Worm (Caenorhabditis elegans) whole organism, late embryonic: ENCODE results near the gene C13F10.5.

ENCODE experiments used
- C08G9.2 ChIP-seq: sonication (generic microtip); optimal IDR thresholded peaks from 2 replicates; lab custom pipeline; 2016; ENCODE audit warnings: mild to moderate bottlenecking, missing genetic modification characterization, moderate library complexity, missing compliant biosample characterization
- K02D7.2 ChIP-seq: sonication (generic microtip); optimal IDR thresholded peaks from 2 replicates; lab custom pipeline; 2017; ENCODE audit warnings: mild to moderate bottlenecking, missing genetic modification characterization, missing compliant biosample characterization
- K09A11.1 ChIP-seq: sonication (generic microtip); optimal IDR thresholded peaks from 2 replicates; lab custom pipeline; 2017; ENCODE audit warnings: antibody characterized with exemption, mild to moderate bottlenecking, missing genetic modification characterization, missing compliant biosample characterization; ENCODE audit not compliant: insufficient read depth
- T23F11.4 ChIP-seq: fragments of 200-800 bp; sonication (Bioruptor generic); optimal IDR thresholded peaks from 2 replicates; lab custom pipeline; 2018; ENCODE audit warnings: mild to moderate bottlenecking, missing genetic modification characterization, missing compliant biosample characterization
- ama-1 ChIP-seq: fragments of 150-350 bp; optimal IDR thresholded peaks from 2 replicates; lab custom pipeline; 2014
- ceh-18 ChIP-seq: sonication (generic microtip); optimal IDR thresholded peaks from 2 replicates; lab custom pipeline; 2016; ENCODE audit warnings: missing genetic modification characterization, missing compliant biosample characterization
- ceh-19 ChIP-seq: fragments of 200-800 bp; sonication (Bioruptor generic); optimal IDR thresholded peaks from 2 replicates; lab custom pipeline; 2018; ENCODE audit warnings: mild to moderate bottlenecking, missing genetic modification characterization, missing compliant biosample characterization
- ceh-22 ChIP-seq: sonication (generic microtip); optimal IDR thresholded peaks from 2 replicates; lab custom pipeline; 2017; ENCODE audit warnings: missing biosample characterization, missing genetic modification characterization
- ceh-30 ChIP-seq: fragments of 150-350 bp; optimal IDR thresholded peaks from 2 replicates; lab custom pipeline; 2014; ENCODE audit warnings: missing biosample characterization, missing genetic modification characterization
- ceh-31 ChIP-seq: sonication (generic microtip); optimal IDR thresholded peaks from 2 replicates; lab custom pipeline; 2016; ENCODE audit warnings: missing genetic modification characterization, missing compliant biosample characterization
- ceh-34 ChIP-seq: sonication (generic microtip); optimal IDR thresholded peaks from 2 replicates; lab custom pipeline; 2016; ENCODE audit warnings: mild to moderate bottlenecking, missing genetic modification characterization, missing compliant biosample characterization
- ceh-48 ChIP-seq: sonication (generic microtip); optimal IDR thresholded peaks from 2 replicates; lab custom pipeline; 2016; ENCODE audit warnings: missing genetic modification characterization, inconsistent platforms, missing compliant biosample characterization
- ceh-9 ChIP-seq: sonication (generic microtip); optimal IDR thresholded peaks from 2 replicates; lab custom pipeline; 2016; ENCODE audit warnings: mild to moderate bottlenecking, missing genetic modification characterization, inconsistent platforms, missing compliant biosample characterization
- che-1 ChIP-seq: sonication (generic microtip); optimal IDR thresholded peaks from 2 replicates; lab custom pipeline; 2016; ENCODE audit warnings: mild to moderate bottlenecking, missing genetic modification characterization, missing compliant biosample characterization
- dmd-4 ChIP-seq: sonication (generic microtip); optimal IDR thresholded peaks from 2 replicates; lab custom pipeline; 2016; ENCODE audit warnings: borderline replicate concordance, missing genetic modification characterization, missing compliant biosample characterization
- dve-1 ChIP-seq: sonication (generic microtip); optimal IDR thresholded peaks from 2 replicates; lab custom pipeline; 2017; ENCODE audit warnings: antibody characterized with exemption, mild to moderate bottlenecking, missing genetic modification characterization, missing compliant biosample characterization
- elt-2 ChIP-seq: sonication (generic microtip); optimal IDR thresholded peaks from 2 replicates; lab custom pipeline; 2016; ENCODE audit warnings: missing genetic modification reagents, missing genetic modification characterization, missing compliant biosample characterization
- elt-4 ChIP-seq: sonication (generic microtip); optimal IDR thresholded peaks from 2 replicates; lab custom pipeline; 2016; ENCODE audit warnings: missing genetic modification characterization, missing compliant biosample characterization
- eyg-1 ChIP-seq: sonication (generic microtip); optimal IDR thresholded peaks from 2 replicates; lab custom pipeline; 2016; ENCODE audit warnings: missing genotype, missing genetic modification characterization, missing compliant biosample characterization
- fax-1 ChIP-seq: sonication (generic microtip); optimal IDR thresholded peaks from 2 replicates; lab custom pipeline; 2016; ENCODE audit warnings: missing genotype, missing genetic modification characterization, missing compliant biosample characterization
- fkh-6 ChIP-seq: sonication (generic microtip); optimal IDR thresholded peaks from 2 replicates; lab custom pipeline; 2016; ENCODE audit warnings: missing genetic modification characterization, missing compliant biosample characterization
- hlh-13 ChIP-seq: fragments of 200-800 bp; sonication (Bioruptor generic); optimal IDR thresholded peaks from 2 replicates; lab custom pipeline; 2018; ENCODE audit warnings: mild to moderate bottlenecking, missing genetic modification characterization, missing compliant biosample characterization
- hlh-30 ChIP-seq: sonication (generic microtip); optimal IDR thresholded peaks from 2 replicates; lab custom pipeline; 2017; ENCODE audit warnings: antibody characterized with exemption, missing genetic modification characterization, missing compliant biosample characterization; ENCODE audit not compliant: insufficient read depth
- lim-6 ChIP-seq: sonication (generic microtip); optimal IDR thresholded peaks from 2 replicates; lab custom pipeline; 2016; ENCODE audit warnings: missing genetic modification characterization, missing compliant biosample characterization
- mec-3 ChIP-seq: sonication (generic microtip); optimal IDR thresholded peaks from 2 replicates; lab custom pipeline; 2016; ENCODE audit warnings: borderline replicate concordance, missing genetic modification characterization, missing compliant biosample characterization
- nfya-1 ChIP-seq: sonication (generic microtip); optimal IDR thresholded peaks from 2 replicates; lab custom pipeline; 2017; ENCODE audit warnings: missing genetic modification characterization, mild to moderate bottlenecking, missing compliant biosample characterization, antibody characterized with exemption, moderate library complexity
- nhr-11 ChIP-seq: fragments of 150-350 bp; optimal IDR thresholded peaks from 2 replicates; lab custom pipeline; 2014; ENCODE audit warnings: missing biosample characterization, missing genetic modification characterization
- odd-2 ChIP-seq: sonication (generic microtip); optimal IDR thresholded peaks from 2 replicates; lab custom pipeline; 2017; ENCODE audit warnings: antibody characterized with exemption, mild to moderate bottlenecking, missing genetic modification characterization, missing compliant biosample characterization
- pax-1 ChIP-seq: fragments of 150-350 bp; optimal IDR thresholded peaks from 2 replicates; lab custom pipeline; 2014; ENCODE audit warnings: missing biosample characterization, missing genetic modification characterization
- pha-2 ChIP-seq: sonication (generic microtip); optimal IDR thresholded peaks from 2 replicates; lab custom pipeline; 2017; ENCODE audit warnings: mild to moderate bottlenecking, missing genetic modification characterization, missing compliant biosample characterization
- pha-4 ChIP-seq: fragments of 150-350 bp; optimal IDR thresholded peaks from 2 replicates; lab custom pipeline; 2018; ENCODE audit warnings: missing biosample characterization, missing genetic modification reagents, missing genetic modification characterization
- pqm-1 ChIP-seq: sonication (generic microtip); optimal IDR thresholded peaks from 2 replicates; lab custom pipeline; 2016; ENCODE audit warnings: missing genetic modification characterization, missing compliant biosample characterization
- pros-1 ChIP-seq: fragments of 150-350 bp; optimal IDR thresholded peaks from 2 replicates; lab custom pipeline; 2014; ENCODE audit warnings: missing biosample characterization, missing genetic modification reagents, missing genetic modification characterization
- ref-2 ChIP-seq: sonication (generic microtip); optimal IDR thresholded peaks from 2 replicates; lab custom pipeline; 2016; ENCODE audit warnings: missing genetic modification characterization, missing compliant biosample characterization
- rnt-1 ChIP-seq: sonication (generic microtip); optimal IDR thresholded peaks from 2 replicates; lab custom pipeline; 2016; ENCODE audit warnings: missing genetic modification characterization, missing compliant biosample characterization
- sox-4 ChIP-seq: sonication (generic microtip); optimal IDR thresholded peaks from 2 replicates; lab custom pipeline; 2017; ENCODE audit warnings: mild to moderate bottlenecking, missing genetic modification characterization, inconsistent platforms, missing compliant biosample characterization
- tbx-2 ChIP-seq: sonication (generic microtip); optimal IDR thresholded peaks from 2 replicates; lab custom pipeline; 2016; ENCODE audit warnings: missing genetic modification characterization, missing compliant biosample characterization
- unc-42 ChIP-seq: sonication (generic microtip); optimal IDR thresholded peaks from 2 replicates; lab custom pipeline; 2016; ENCODE audit warnings: missing genotype, missing genetic modification characterization, missing compliant biosample characterization
- unc-55 ChIP-seq: sonication (generic microtip); optimal IDR thresholded peaks from 2 replicates; lab custom pipeline; 2017; ENCODE audit warnings: missing biosample characterization, missing genetic modification reagents, missing genetic modification characterization
- unc-86 ChIP-seq: sonication (generic microtip); optimal IDR thresholded peaks from 2 replicates; lab custom pipeline; 2016; ENCODE audit warnings: missing genetic modification characterization, missing compliant biosample characterization
- ztf-16 ChIP-seq: sonication (generic microtip); optimal IDR thresholded peaks from 2 replicates; lab custom pipeline; 2017; ENCODE audit warnings: missing genetic modification characterization, missing compliant biosample characterization

Gene C13F10.5

ce11 chrV:7224353-7224752 is 5.5 kb upstream of the C13F10.5 start:
- TF ChIP-seq pros-1 (tag; lab: Kevin White, UChicago) (no peak), pax-1 (tag; lab: Kevin White, UChicago) (no peak), sox-4 (tag; lab: Kevin White, UChicago) (no peak), dmd-4 (tag; lab: Kevin White, UChicago) (no peak), ref-2 (tag; lab: Kevin White, UChicago) (no peak), ceh-48 (no peak), lim-6 (tag; lab: Kevin White, UChicago) (no peak), rnt-1 (tag; lab: Kevin White, UChicago) (no peak)

- TF ChIP-seq mec-3 (tag; lab: Kevin White, UChicago), result no peak
- TF ChIP-seq unc-55, result peak; percentile 82
- no peak for TF ChIP-seq K09A11.1 (tag; lab: Kevin White, UChicago)
- TF ChIP-seq nfya-1, result peak; percentile 22
- TF ChIP-seq ceh-9 (tag; lab: Kevin White, UChicago), result no peak
- TF ChIP-seq rnt-1 (tag; lab: Kevin White, UChicago), result peak; percentile 31
- no peak for TF ChIP-seq dve-1 (tag; lab: Kevin White, UChicago)
- no peak for TF ChIP-seq ceh-19 (GFP tag; lab: Kevin White, UChicago)
- peak; percentile 46 for TF ChIP-seq unc-42 (tag; lab: Kevin White, UChicago)
- TF ChIP-seq ceh-48, result peak; percentile 38
- TF ChIP-seq ama-1 (lab: Kevin White, UChicago), result no peak
- TF ChIP-seq fax-1, result no peak
- TF ChIP-seq pqm-1 (tag; lab: Kevin White, UChicago), result no peak
- TF ChIP-seq ceh-31 (tag; lab: Kevin White, UChicago), result peak; percentile 16
- no peak for TF ChIP-seq tbx-2 (tag; lab: Kevin White, UChicago)
- TF ChIP-seq ceh-34, result peak; percentile 26
Observed at ce11 chrV:7223941-7224340, 5.1 kb upstream of the C13F10.5 start, which contains the start of gene C13F10.1. TSS of gene C13F10.1 (plus strand) at chrV:7224078.

- TF ChIP-seq ceh-22 (tag; lab: Kevin White, UChicago) (no peak), elt-2 (no peak), dve-1 (tag; lab: Kevin White, UChicago) (no peak)
Observed at ce11 chrV:7223152-7223551, 4.3 kb upstream of the C13F10.5 start, which contains the start of gene C13F10.7. TSS of gene C13F10.7 (minus strand) at chrV:7223252.

ce11 chrV:7220973-7221519 is 2.2 kb upstream of the C13F10.5 start, which contains the start of the genes C13F10.8, C13F10.6 and kxd-1:
TSS of gene C13F10.8 (minus strand) at chrV:7221023.
TSS of gene C13F10.6 (minus strand) at chrV:7221039.
TSS of gene kxd-1 (plus strand) at chrV:7221469.
- no peak for TF ChIP-seq ztf-16
- peak; percentile 75 for TF ChIP-seq ceh-48

- TF ChIP-seq ceh-31 (tag; lab: Kevin White, UChicago) (peak; percentile 5), T23F11.4 (no peak), fkh-6 (tag; lab: Kevin White, UChicago) (no peak), unc-42 (tag; lab: Kevin White, UChicago) (peak; percentile 23), ceh-18 (tag; lab: Kevin White, UChicago) (peak; percentile 4)
Observed at ce11 chrV:7216016-7216415, 2.9 kb downstream of the C13F10.5 start.

- TF ChIP-seq elt-2 (no peak), elt-4 (tag; lab: Kevin White, UChicago) (no peak), nhr-11 (tag; lab: Kevin White, UChicago) (no peak), pha-2 (tag; lab: Kevin White, UChicago) (no peak), pha-4 (tag; lab: Kevin White, UChicago) (no peak), fkh-6 (tag; lab: Kevin White, UChicago) (no peak), eyg-1 (tag; lab: Kevin White, UChicago) (no peak), che-1 (tag; lab: Kevin White, UChicago) (no peak), ceh-30 (tag; lab: Kevin White, UChicago) (no peak), C08G9.2 (tag; lab: Kevin White, UChicago) (no peak), unc-86 (no peak), odd-2 (tag; lab: Kevin White, UChicago) (no peak), hlh-13 (GFP tag; lab: Kevin White, UChicago) (no peak), pax-1 (tag; lab: Kevin White, UChicago) (no peak), dve-1 (tag; lab: Kevin White, UChicago) (no peak), hlh-30 (tag; lab: Kevin White, UChicago) (no peak), K02D7.2 (tag; lab: Kevin White, UChicago) (no peak)
Observed at ce11 chrV:7214802-7215201, 4.1 kb downstream of the C13F10.5 start, which contains the start of gene soap-1. TSS of gene soap-1 (minus strand) at chrV:7214902.
